Worm (Caenorhabditis elegans) whole organism, young adult: ENCODE results near the gene tpst-1.
A peak's percentile ranks its signal among the peaks of the same experiment; 100 is the strongest.

ENCODE experiments used
- B0019.2 ChIP-seq: fragments of 200-800 bp; sonication (Bioruptor generic); conservative IDR thresholded peaks from 2 replicates; pipeline ENCODE4 v1.3.6; 2022; ENCODE audit warnings: missing genetic modification reagents, missing genetic modification characterization, missing compliant biosample characterization
- B0035.1 ChIP-seq: sonication (generic microtip); optimal IDR thresholded peaks from 2 replicates; lab custom pipeline; 2016; ENCODE audit warnings: missing genetic modification characterization, mild to moderate bottlenecking, missing compliant biosample characterization, missing genotype, missing genetic modification reagents
- B0261.1 ChIP-seq: sonication (generic microtip); optimal IDR thresholded peaks from 2 replicates; lab custom pipeline; 2016; ENCODE audit warnings: mild to moderate bottlenecking, missing genetic modification characterization, moderate library complexity, missing compliant biosample characterization
- C17E4.6 ChIP-seq: fragments of 200-800 bp; sonication (Bioruptor generic); IDR thresholded peaks from 2 replicates; pipeline ENCODE4 v1.3.6; 2022; ENCODE audit warnings: missing genetic modification reagents, missing genetic modification characterization, missing compliant biosample characterization
- F57C9.4 ChIP-seq: sonication (generic microtip); optimal IDR thresholded peaks from 2 replicates; lab custom pipeline; 2017; ENCODE audit warnings: mild to moderate bottlenecking, missing genetic modification characterization, missing compliant biosample characterization
- Y53F4B.3 ChIP-seq: fragments of 200-800 bp; sonication (Bioruptor generic); IDR thresholded peaks from 2 replicates; pipeline ENCODE4 v1.3.6; 2022; ENCODE audit warnings: missing genetic modification reagents, missing genetic modification characterization, missing compliant biosample characterization
- Y56A3A.18 ChIP-seq: fragments of 200-800 bp; sonication (Bioruptor generic); IDR thresholded peaks from 2 replicates; pipeline ENCODE4 v1.3.6; 2022; ENCODE audit warnings: missing genetic modification reagents, missing genetic modification characterization, missing compliant biosample characterization
- akir-1 ChIP-seq: fragments of 200-800 bp; sonication (Bioruptor generic); optimal IDR thresholded peaks from 2 replicates; lab custom pipeline; 2018; ENCODE audit warnings: mild to moderate bottlenecking, missing genetic modification characterization, moderate library complexity, missing compliant biosample characterization
- aptf-2 ChIP-seq: fragments of 200-800 bp; sonication (Bioruptor generic); conservative IDR thresholded peaks from 2 replicates; pipeline ENCODE4 v1.3.6; 2022; ENCODE audit warnings: missing genetic modification reagents, missing genetic modification characterization, missing compliant biosample characterization
- attf-3 ChIP-seq: fragments of 200-800 bp; sonication (Bioruptor generic); conservative IDR thresholded peaks from 2 replicates; pipeline ENCODE4 v1.3.6; 2022; ENCODE audit warnings: missing genetic modification reagents, missing genetic modification characterization, missing compliant biosample characterization
- attf-6 ChIP-seq: fragments of 200-800 bp; sonication (Bioruptor generic); IDR thresholded peaks from 2 replicates; pipeline ENCODE4 v1.3.6; 2022; ENCODE audit warnings: missing genetic modification reagents, missing genetic modification characterization, missing compliant biosample characterization
- ccch-3 ChIP-seq: fragments of 200-800 bp; sonication (Bioruptor generic); optimal IDR thresholded peaks from 2 replicates; lab custom pipeline; 2018; ENCODE audit warnings: mild to moderate bottlenecking, missing genetic modification characterization, missing compliant biosample characterization
- cebp-1 ChIP-seq, 2 experiments: fragments of 200-800 bp in 1 of 2; sonication (Bioruptor generic) in 1 of 2; sonication (generic microtip) in 1 of 2; IDR thresholded peaks in 1 of 2; optimal IDR thresholded peaks in 1 of 2; 2 replicates each; pipeline versions ENCODE4 v1.3.6 to Lab custom; 2017 to 2022; ENCODE audit warnings: missing compliant biosample characterization in 2 of 2, missing genetic modification characterization in 2 of 2, mild to moderate bottlenecking in 1 of 2, missing genetic modification reagents in 1 of 2, moderate library complexity in 1 of 2
- ceh-40 ChIP-seq: fragments of 200-800 bp; sonication (Bioruptor generic); IDR thresholded peaks from 2 replicates; pipeline ENCODE4 v1.3.6; 2022; ENCODE audit warnings: missing genetic modification characterization, missing compliant biosample characterization
- die-1 ChIP-seq: sonication (generic microtip); optimal IDR thresholded peaks from 2 replicates; lab custom pipeline; 2016; ENCODE audit warnings: missing genotype, mild to moderate bottlenecking, missing genetic modification characterization, missing compliant biosample characterization
- dox-1 ChIP-seq: fragments of 200-800 bp; sonication (Bioruptor generic); IDR thresholded peaks from 2 replicates; pipeline ENCODE4 v1.3.6; 2022; ENCODE audit warnings: missing genetic modification reagents, missing genetic modification characterization, missing compliant biosample characterization
- dpff-1 ChIP-seq: sonication (generic microtip); optimal IDR thresholded peaks from 2 replicates; lab custom pipeline; 2017; ENCODE audit warnings: mild to moderate bottlenecking, missing genetic modification characterization, missing compliant biosample characterization
- egl-44 ChIP-seq: fragments of 200-800 bp; sonication (Bioruptor generic); IDR thresholded peaks from 2 replicates; pipeline ENCODE4 v1.3.6; 2022; ENCODE audit warnings: missing genetic modification reagents, missing genetic modification characterization, missing compliant biosample characterization
- egrh-3 ChIP-seq: fragments of 200-800 bp; sonication (Bioruptor generic); IDR thresholded peaks from 2 replicates; pipeline ENCODE4 v1.3.6; 2022; ENCODE audit warnings: missing genetic modification reagents, missing genetic modification characterization, missing compliant biosample characterization
- ets-4 ChIP-seq: fragments of 200-800 bp; sonication (Bioruptor generic); optimal IDR thresholded peaks from 2 replicates; lab custom pipeline; 2018; ENCODE audit warnings: mild to moderate bottlenecking, missing genetic modification characterization, missing compliant biosample characterization
- him-1 ChIP-seq: sonication (generic microtip); optimal IDR thresholded peaks from 2 replicates; lab custom pipeline; 2016; ENCODE audit warnings: missing genotype, missing genetic modification reagents, missing genetic modification characterization, missing compliant biosample characterization
- hmg-1.2 ChIP-seq: fragments of 200-800 bp; sonication (Bioruptor generic); IDR thresholded peaks from 2 replicates; pipeline ENCODE4 v1.3.6; 2022; ENCODE audit warnings: missing genetic modification reagents, missing genetic modification characterization, missing compliant biosample characterization
- lag-1 ChIP-seq: fragments of 200-800 bp; sonication (Bioruptor generic); IDR thresholded peaks from 2 replicates; pipeline ENCODE4 v1.3.6; 2022; ENCODE audit warnings: missing genetic modification reagents, missing genetic modification characterization, missing compliant biosample characterization
- let-607 ChIP-seq, 2 experiments: fragments of 200-800 bp in 1 of 2; sonication (Bioruptor generic) in 1 of 2; sonication (generic microtip) in 1 of 2; optimal IDR thresholded peaks; 2 replicates each; lab custom pipeline; 2016 to 2018; ENCODE audit warnings: mild to moderate bottlenecking in 2 of 2, missing compliant biosample characterization in 2 of 2, missing genetic modification characterization in 2 of 2, moderate library complexity in 2 of 2, missing genotype in 1 of 2
- lin-26 ChIP-seq: fragments of 200-800 bp; sonication (Bioruptor generic); IDR thresholded peaks from 2 replicates; pipeline ENCODE4 v1.3.6; 2022; ENCODE audit warnings: missing genetic modification reagents, missing genetic modification characterization, missing compliant biosample characterization
- lir-1 ChIP-seq: fragments of 200-800 bp; sonication (Bioruptor generic); conservative IDR thresholded peaks from 2 replicates; pipeline ENCODE4 v1.3.6; 2022; ENCODE audit warnings: missing genetic modification reagents, missing genetic modification characterization, missing compliant biosample characterization
- madf-6 ChIP-seq: fragments of 200-800 bp; sonication (Bioruptor generic); IDR thresholded peaks from 2 replicates; pipeline ENCODE4 v1.3.6; 2022; ENCODE audit warnings: missing genetic modification reagents, missing genetic modification characterization, missing compliant biosample characterization
- nfya-2 ChIP-seq: fragments of 200-800 bp; sonication (Bioruptor generic); IDR thresholded peaks from 2 replicates; pipeline ENCODE4 v1.3.6; 2022; ENCODE audit warnings: missing genetic modification reagents, missing genetic modification characterization, missing compliant biosample characterization
- nhr-120 ChIP-seq: fragments of 200-800 bp; sonication (Bioruptor generic); IDR thresholded peaks from 2 replicates; pipeline ENCODE4 v1.3.6; 2022; ENCODE audit warnings: missing genetic modification characterization, missing compliant biosample characterization
- pbrm-1 ChIP-seq: fragments of 200-800 bp; sonication (Bioruptor generic); IDR thresholded peaks from 2 replicates; pipeline ENCODE4 v1.3.6; 2022; ENCODE audit warnings: missing genetic modification reagents, missing genetic modification characterization, missing compliant biosample characterization
- sea-2 ChIP-seq: fragments of 200-800 bp; sonication (Bioruptor generic); IDR thresholded peaks from 2 replicates; pipeline ENCODE4 v1.3.6; 2022; ENCODE audit warnings: missing genetic modification characterization, missing compliant biosample characterization
- snpc-4 ChIP-seq, 5 experiments: fragments of 150-350 bp in 1 of 5; sonication (generic microtip) in 4 of 5; optimal IDR thresholded peaks; 2 replicates each; lab custom pipeline; 2014 to 2018; ENCODE audit warnings: missing genetic modification characterization in 5 of 5, missing biosample characterization in 3 of 5, antibody characterized with exemption in 2 of 5, mild to moderate bottlenecking in 2 of 5, missing compliant biosample characterization in 2 of 5, missing genotype in 2 of 5, moderate library complexity in 2 of 5, missing genetic modification reagents in 1 of 5
- sptf-2 ChIP-seq: fragments of 200-800 bp; sonication (Bioruptor generic); optimal IDR thresholded peaks from 2 replicates; lab custom pipeline; 2018; ENCODE audit warnings: mild to moderate bottlenecking, missing genetic modification characterization, missing compliant biosample characterization
- unc-130 ChIP-seq: sonication (generic microtip); optimal IDR thresholded peaks from 2 replicates; lab custom pipeline; 2016; ENCODE audit warnings: missing genetic modification reagents, missing genetic modification characterization, missing compliant biosample characterization
- ztf-18 ChIP-seq: sonication (generic microtip); optimal IDR thresholded peaks from 2 replicates; lab custom pipeline; 2016; ENCODE audit warnings: missing genotype, mild to moderate bottlenecking, missing genetic modification characterization, missing compliant biosample characterization
- ztf-26 ChIP-seq: sonication (generic microtip); optimal IDR thresholded peaks from 2 replicates; lab custom pipeline; 2017; ENCODE audit warnings: missing genetic modification characterization, missing compliant biosample characterization
- ztf-6 ChIP-seq: fragments of 200-800 bp; sonication (Bioruptor generic); IDR thresholded peaks from 2 replicates; pipeline ENCODE4 v1.3.6; 2022; ENCODE audit warnings: missing genetic modification reagents, missing genetic modification characterization, missing compliant biosample characterization

tpst-1 gene

DNA sequence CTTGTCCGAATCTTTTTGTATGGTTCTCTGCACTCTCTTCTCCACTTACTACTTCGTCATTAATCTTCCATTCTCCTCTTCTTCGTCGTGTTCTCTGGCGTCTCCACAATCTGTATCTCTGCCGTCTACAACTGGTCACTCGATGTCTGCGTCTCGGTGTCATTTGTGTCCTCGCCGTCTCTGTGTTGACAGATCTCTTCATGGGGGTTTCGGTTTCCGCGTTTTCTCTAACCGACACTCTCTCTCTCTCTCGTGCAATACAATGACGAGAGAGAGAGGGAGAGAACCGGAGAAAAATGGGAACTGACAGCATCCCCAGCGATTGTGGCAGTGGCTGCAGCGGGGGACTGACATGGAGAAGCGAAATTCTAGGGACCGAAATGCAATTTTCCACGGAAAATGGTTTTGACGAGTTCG lies 49.6 kb downstream of the tpst-1 start (continued):
- no peak for TF ChIP-seq him-1 (tag; lab: Kevin White, UChicago)
- TF ChIP-seq attf-3 = peak; percentile 46
- peak; percentile 30 for TF ChIP-seq snpc-4 (GFP tag; optimal IDR thresholded peaks at IDR 0.05; lab: Kevin White, UChicago)
- peak; percentile 41 to 78 (median 64) for TF ChIP-seq snpc-4 (tag; optimal IDR thresholded peaks at IDR 0.05; lab: Kevin White, UChicago)
- TF ChIP-seq pbrm-1 (GFP tag; lab: Robert Waterston, UW) = peak; percentile 94
- peak; percentile 74 to 92 for TF ChIP-seq let-607 (tag; optimal IDR thresholded peaks at IDR 0.05; lab: Kevin White, UChicago)
- TF ChIP-seq lag-1 (GFP tag; lab: Robert Waterston, UW) = no peak

DNA sequence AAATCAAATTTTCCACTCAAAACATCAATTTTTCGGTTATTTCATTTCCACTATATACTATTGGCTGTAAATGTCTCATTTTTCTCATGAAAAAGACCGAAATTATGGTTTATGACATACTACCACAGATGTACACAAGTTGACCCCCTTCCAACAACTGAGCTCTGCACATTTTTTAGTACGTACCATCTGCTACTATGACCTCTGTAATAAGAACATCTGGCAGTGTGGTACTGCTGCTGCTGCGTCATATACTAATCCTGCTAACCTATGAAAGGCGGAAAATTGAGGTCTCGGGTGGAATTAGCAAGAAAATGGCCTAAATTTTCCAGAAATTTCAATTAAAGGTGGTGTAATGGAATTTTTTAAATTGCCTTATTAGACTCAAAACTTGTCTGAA lies 50.7 kb downstream of the tpst-1 start:
- TF ChIP-seq B0035.1 (tag; lab: Kevin White, UChicago) (no peak), aptf-2 (GFP tag; lab: Robert Waterston, UW) (no peak), attf-6 (no peak), unc-130 (GFP tag; lab: Kevin White, UChicago) (no peak), ztf-26 (no peak), sea-2 (GFP tag; lab: Robert Waterston, UW) (no peak), lir-1 (GFP tag; lab: Robert Waterston, UW) (no peak), C17E4.6 (GFP tag; lab: Robert Waterston, UW) (no peak), madf-6 (no peak), B0019.2 (GFP tag; lab: Robert Waterston, UW) (no peak), ztf-6 (GFP tag; lab: Robert Waterston, UW) (no peak), Y56A3A.18 (no peak), attf-3 (no peak), F57C9.4 (tag; lab: Kevin White, UChicago) (no peak), die-1 (tag; lab: Kevin White, UChicago) (no peak)

DNA sequence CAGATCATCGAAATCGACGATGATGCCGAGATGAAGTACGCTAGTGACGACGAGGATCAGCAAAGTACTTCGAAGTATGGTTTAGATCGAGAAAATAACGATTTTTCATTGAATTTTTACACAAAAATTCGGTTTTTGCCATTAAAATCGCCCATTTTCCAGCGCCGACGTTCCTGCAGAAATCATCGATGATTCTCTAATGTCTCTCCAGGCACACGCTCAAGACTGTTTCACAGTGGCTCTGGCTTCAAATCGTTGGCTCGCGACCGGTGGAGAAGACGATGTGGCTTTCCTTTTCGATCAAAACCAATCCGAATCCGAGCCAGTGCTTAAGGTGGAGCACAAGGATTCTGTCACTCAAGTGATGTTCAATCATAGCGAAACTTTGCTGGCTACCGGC lies 52.7 kb downstream of the tpst-1 start:
- TF ChIP-seq nfya-2 (no peak), sea-2 (GFP tag; lab: Robert Waterston, UW) (no peak), ets-4 (GFP tag; lab: Kevin White, UChicago) (no peak), lin-26 (no peak), Y56A3A.18 (0 out of 2 replicates have a peak, but pooled peaks have one; percentile 42), dox-1 (peak; percentile 12; the same call in 1 of the 2 replicates)
- TF ChIP-seq, all 124 proteins: peak for 2

DNA sequence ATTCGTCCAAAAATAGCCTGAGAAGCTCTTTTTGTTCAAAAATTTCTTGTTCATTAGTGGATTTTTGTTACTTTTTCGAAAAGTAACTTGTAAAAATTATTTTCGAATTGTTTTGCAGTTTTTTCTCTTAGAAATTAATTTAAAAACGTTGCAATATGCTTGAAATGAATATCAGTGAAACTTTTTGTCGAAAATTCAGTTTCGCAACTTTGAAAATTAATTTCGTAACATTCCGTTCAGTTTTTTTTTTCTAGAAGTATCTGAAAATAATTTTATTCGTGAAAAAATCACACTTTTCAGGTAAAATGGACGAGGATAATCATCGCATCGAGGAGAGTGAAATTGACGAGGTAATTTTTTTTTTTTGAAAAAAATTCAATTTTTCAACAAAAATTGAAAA lies 53.1 kb downstream of the tpst-1 start, which contains the start of gene Y111B2A.12:
Gene Y111B2A.12, plus strand, starts transcription at position 301 of the 400 bp plus-strand sequence.
- TF ChIP-seq unc-130 (GFP tag; lab: Kevin White, UChicago) = no peak
- TF ChIP-seq cebp-1 (GFP tag; IDR thresholded peaks at IDR 0.05; lab: Robert Waterston, UW) = no peak
- no peak for TF ChIP-seq cebp-1 (tag; optimal IDR thresholded peaks at IDR 0.05; lab: Kevin White, UChicago)
- TF ChIP-seq Y53F4B.3 (GFP tag; lab: Robert Waterston, UW) = no peak
- no peak for TF ChIP-seq akir-1 (GFP tag; lab: Kevin White, UChicago)
- TF ChIP-seq B0261.1 = no peak
- TF ChIP-seq aptf-2 (GFP tag; lab: Robert Waterston, UW) = no peak
- no peak for TF ChIP-seq egl-44
- no peak for TF ChIP-seq sptf-2 (GFP tag; lab: Kevin White, UChicago)
- no peak for TF ChIP-seq ccch-3 (GFP tag; lab: Kevin White, UChicago)
- no peak for TF ChIP-seq egrh-3 (GFP tag; lab: Robert Waterston, UW)
- TF ChIP-seq sea-2 (GFP tag; lab: Robert Waterston, UW) = no peak
- TF ChIP-seq lir-1 (GFP tag; lab: Robert Waterston, UW) = no peak
- TF ChIP-seq hmg-1.2 (GFP tag; lab: Robert Waterston, UW) = no peak
- TF ChIP-seq dpff-1 = no peak
- no peak for TF ChIP-seq ceh-40 (GFP tag; lab: Robert Waterston, UW)
- no peak for TF ChIP-seq nhr-120 (GFP tag; lab: Robert Waterston, UW)
- no peak for TF ChIP-seq ztf-18 (tag; lab: Kevin White, UChicago)
- no peak for TF ChIP-seq attf-3
